Worm (Caenorhabditis elegans) whole organism, L2 larva: ENCODE data around the gene btb-4.
"Not testable (repeated sequence)": the region's sequence is repeated elsewhere in the genome, so short reads cannot be mapped to it uniquely, and the experiment has no call there.

Source experiments
- F13H6.1 ChIP-seq: sonication (generic microtip); optimal IDR thresholded peaks from 2 replicates; lab custom pipeline; 2016; ENCODE audit warnings: missing genetic modification characterization, missing compliant biosample characterization
- R02D3.7 ChIP-seq: fragments of 150-350 bp; optimal IDR thresholded peaks from 2 replicates; lab custom pipeline; 2014; ENCODE audit warnings: missing biosample characterization, missing genetic modification characterization
- Y55F3AM.14 ChIP-seq: fragments of 200-800 bp; sonication (Bioruptor generic); optimal IDR thresholded peaks from 2 replicates; lab custom pipeline; 2018; ENCODE audit warnings: mild to moderate bottlenecking, missing genetic modification characterization, missing compliant biosample characterization
- alr-1 ChIP-seq: fragments of 150-350 bp; optimal IDR thresholded peaks from 2 replicates; lab custom pipeline; 2014; ENCODE audit warnings: missing biosample characterization, missing genetic modification characterization
- aly-2 ChIP-seq: fragments of 150-350 bp; optimal IDR thresholded peaks from 2 replicates; lab custom pipeline; 2014; ENCODE audit warnings: missing biosample characterization, missing genetic modification characterization
- blmp-1 ChIP-seq: sonication (generic microtip); optimal IDR thresholded peaks from 2 replicates; lab custom pipeline; 2017; ENCODE audit warnings: missing genetic modification characterization, mild to moderate bottlenecking, missing compliant biosample characterization, antibody characterized with exemption, moderate library complexity; ENCODE audit not compliant: insufficient read depth
- ceh-16 ChIP-seq: fragments of 150-350 bp; optimal IDR thresholded peaks from 2 replicates; lab custom pipeline; 2014; ENCODE audit warnings: missing biosample characterization, missing genetic modification characterization
- ceh-82 ChIP-seq: fragments of 150-350 bp; optimal IDR thresholded peaks from 2 replicates; lab custom pipeline; 2014; ENCODE audit warnings: missing biosample characterization, missing genetic modification characterization
- dmd-4 ChIP-seq: sonication (generic microtip); optimal IDR thresholded peaks from 2 replicates; lab custom pipeline; 2017; ENCODE audit warnings: missing biosample characterization, missing genetic modification characterization
- egl-27 ChIP-seq: sonication (generic microtip); optimal IDR thresholded peaks from 3 replicates; lab custom pipeline; 2017; ENCODE audit warnings: missing biosample characterization, missing genetic modification reagents, missing genetic modification characterization
- elt-1 ChIP-seq: fragments of 150-350 bp; optimal IDR thresholded peaks from 2 replicates; lab custom pipeline; 2014; ENCODE audit warnings: missing biosample characterization, missing genetic modification characterization
- fos-1 ChIP-seq: fragments of 150-350 bp; optimal IDR thresholded peaks from 2 replicates; lab custom pipeline; 2014; ENCODE audit warnings: missing biosample characterization, missing genetic modification characterization
- gmeb-1 ChIP-seq: fragments of 150-350 bp; optimal IDR thresholded peaks from 2 replicates; lab custom pipeline; 2014; ENCODE audit warnings: missing biosample characterization, missing genetic modification characterization
- lin-11 ChIP-seq: fragments of 150-350 bp; sonication (generic microtip); optimal IDR thresholded peaks from 2 replicates; lab custom pipeline; 2014; ENCODE audit warnings: missing biosample characterization, missing genetic modification characterization, inconsistent platforms, mixed read lengths
- lsy-2 ChIP-seq, 2 experiments: fragments of 150-350 bp in 1 of 2; sonication (generic microtip) in 1 of 2; optimal IDR thresholded peaks; 2 replicates each; lab custom pipeline; 2014 to 2017; ENCODE audit warnings: missing biosample characterization in 2 of 2, missing genetic modification characterization in 2 of 2
- mdl-1 ChIP-seq, 2 experiments: fragments of 150-350 bp in 1 of 2; sonication (generic microtip) in 1 of 2; optimal IDR thresholded peaks; 2 replicates each; lab custom pipeline; 2017; ENCODE audit warnings: missing biosample characterization in 2 of 2, missing genetic modification characterization in 2 of 2
- nhr-10 ChIP-seq: sonication (generic microtip); optimal IDR thresholded peaks from 2 replicates; lab custom pipeline; 2017; ENCODE audit warnings: missing biosample characterization, missing genetic modification characterization
- nhr-11 ChIP-seq: fragments of 150-350 bp; optimal IDR thresholded peaks from 2 replicates; lab custom pipeline; 2014; ENCODE audit warnings: missing biosample characterization, missing genetic modification characterization
- nhr-12 ChIP-seq: fragments of 150-350 bp; optimal IDR thresholded peaks from 2 replicates; lab custom pipeline; 2014; ENCODE audit warnings: missing biosample characterization, missing genetic modification characterization
- nhr-129 ChIP-seq: fragments of 150-350 bp; optimal IDR thresholded peaks from 2 replicates; lab custom pipeline; 2014; ENCODE audit warnings: missing biosample characterization, missing genetic modification characterization
- nhr-21 ChIP-seq: fragments of 150-350 bp; optimal IDR thresholded peaks from 2 replicates; lab custom pipeline; 2014; ENCODE audit warnings: missing biosample characterization, missing genetic modification characterization
- nhr-23 ChIP-seq: fragments of 150-350 bp; optimal IDR thresholded peaks from 2 replicates; lab custom pipeline; 2014; ENCODE audit warnings: missing biosample characterization, missing genetic modification reagents, missing genetic modification characterization
- nhr-237 ChIP-seq: fragments of 150-350 bp; optimal IDR thresholded peaks from 2 replicates; lab custom pipeline; 2014; ENCODE audit warnings: missing biosample characterization, missing genetic modification characterization
- nhr-25 ChIP-seq: fragments of 150-350 bp; sonication (generic microtip); optimal IDR thresholded peaks from 3 replicates; lab custom pipeline; 2014; ENCODE audit warnings: missing biosample characterization, missing genetic modification characterization
- peb-1 ChIP-seq: fragments of 150-350 bp; optimal IDR thresholded peaks from 2 replicates; lab custom pipeline; 2014; ENCODE audit warnings: missing biosample characterization, missing genetic modification characterization
- sem-4 ChIP-seq: fragments of 150-350 bp; optimal IDR thresholded peaks from 2 replicates; lab custom pipeline; 2014; ENCODE audit warnings: missing biosample characterization, missing genetic modification reagents, missing genetic modification characterization
- skn-1 ChIP-seq: sonication (generic microtip); optimal IDR thresholded peaks from 2 replicates; lab custom pipeline; 2017; ENCODE audit warnings: missing biosample characterization, missing genetic modification characterization
- sma-3 ChIP-seq: sonication (generic microtip); optimal IDR thresholded peaks from 2 replicates; lab custom pipeline; 2016; ENCODE audit warnings: missing genetic modification reagents, missing genetic modification characterization, missing compliant biosample characterization
- snpc-4 ChIP-seq: fragments of 150-350 bp; optimal IDR thresholded peaks from 2 replicates; lab custom pipeline; 2014; ENCODE audit warnings: missing biosample characterization, missing genetic modification characterization
- unc-39 ChIP-seq: fragments of 150-350 bp; optimal IDR thresholded peaks from 2 replicates; lab custom pipeline; 2014; ENCODE audit warnings: missing biosample characterization, missing genetic modification characterization
- unc-55 ChIP-seq: fragments of 150-350 bp; sonication (generic microtip); optimal IDR thresholded peaks from 3 replicates; lab custom pipeline; 2014; ENCODE audit warnings: missing biosample characterization, missing genetic modification reagents, missing genetic modification characterization
- unc-62 ChIP-seq: fragments of 150-350 bp; optimal IDR thresholded peaks from 2 replicates; lab custom pipeline; 2014; ENCODE audit warnings: missing biosample characterization, missing genetic modification reagents, missing genetic modification characterization
- zag-1 ChIP-seq: fragments of 150-350 bp; optimal IDR thresholded peaks from 2 replicates; lab custom pipeline; 2014; ENCODE audit warnings: missing biosample characterization, missing genetic modification characterization
- ztf-4 ChIP-seq: fragments of 150-350 bp; optimal IDR thresholded peaks from 2 replicates; lab custom pipeline; 2014; ENCODE audit warnings: missing biosample characterization, missing genetic modification characterization

Gene btb-4

ce11 chrII:2063989-2064388 is 31.9 kb downstream of the btb-4 start, which contains the start of gene F07E5.13:
Gene F07E5.13, minus strand, starts transcription at chrII:2064089.
- no peak for TF ChIP-seq mdl-1 (tag; optimal IDR thresholded peaks at IDR 0.05; lab: Kevin White, UChicago)
- no peak for TF ChIP-seq F13H6.1 (tag; lab: Kevin White, UChicago)
- TF ChIP-seq peb-1 (tag; lab: Kevin White, UChicago) = no peak
- TF ChIP-seq nhr-23 = no peak
- TF ChIP-seq Y55F3AM.14 = no peak
- TF ChIP-seq nhr-12 (tag; lab: Kevin White, UChicago) = no peak
- no peak for TF ChIP-seq elt-1
- TF ChIP-seq unc-62 (GFP tag; lab: Kevin White, UChicago) = no peak
- no peak for TF ChIP-seq blmp-1 (tag; lab: Kevin White, UChicago)
- no peak for TF ChIP-seq gmeb-1
- no peak for TF ChIP-seq sem-4 (tag; lab: Kevin White, UChicago)
- TF ChIP-seq unc-55 = no peak
- TF ChIP-seq, all 48 proteins: peak for 0

ce11 chrII:2064497-2064896 is 32.4 kb downstream of the btb-4 start, which contains the start of gene fbxb-6:
Gene fbxb-6, plus strand, starts transcription at chrII:2064797.
- TF ChIP-seq Y55F3AM.14 (no peak), nhr-21 (tag; lab: Kevin White, UChicago) (no peak), R02D3.7 (no peak), blmp-1 (tag; lab: Kevin White, UChicago) (no peak), ztf-4 (tag; lab: Kevin White, UChicago) (no peak)

ce11 chrII:2067451-2068021 is 35.4 kb downstream of the btb-4 start, which contains the start of gene F07E5.12:
Gene F07E5.12, plus strand, starts transcription at chrII:2067971.
- TF ChIP-seq mdl-1 (tag; optimal IDR thresholded peaks at IDR 0.05; lab: Kevin White, UChicago); nhr-237; nhr-129: not testable (repeated sequence)

ce11 chrII:2071429-2071828 is 39.3 kb downstream of the btb-4 start, which contains the start of gene F07E5.7:
Gene F07E5.7, minus strand, starts transcription at chrII:2071529.
- TF ChIP-seq lsy-2 (tag; optimal IDR thresholded peaks at IDR 0.05; lab: Kevin White, UChicago) (no peak), ceh-16 (tag; lab: Kevin White, UChicago) (no peak), lin-11 (tag; lab: Kevin White, UChicago) (no peak), fos-1 (no peak), zag-1 (no peak), egl-27 (no peak), skn-1 (tag; lab: Kevin White, UChicago) (no peak), peb-1 (tag; lab: Kevin White, UChicago) (no peak), ceh-82 (tag; lab: Kevin White, UChicago) (no peak)

- TF ChIP-seq unc-39 (tag; lab: Kevin White, UChicago) = no peak
- no peak for TF ChIP-seq sma-3 (GFP tag; lab: Kevin White, UChicago)
- no peak for TF ChIP-seq nhr-10
- no peak for TF ChIP-seq unc-62 (GFP tag; lab: Kevin White, UChicago)
- TF ChIP-seq nhr-12 (tag; lab: Kevin White, UChicago) = no peak
- no peak for TF ChIP-seq dmd-4 (tag; lab: Kevin White, UChicago)
- no peak for TF ChIP-seq Y55F3AM.14
- TF ChIP-seq mdl-1 (tag; optimal IDR thresholded peaks at IDR 0.05; lab: Kevin White, UChicago) = no peak
- TF ChIP-seq nhr-11 (tag; lab: Kevin White, UChicago) = no peak
Observed at ce11 chrII:2075513-2075912, 43.4 kb downstream of the btb-4 start, which contains the start of gene F07E5.8. Gene F07E5.8, minus strand, starts transcription at chrII:2075613.

ce11 chrII:2076467-2076866 is 44.4 kb downstream of the btb-4 start:
- TF ChIP-seq nhr-12 (tag; lab: Kevin White, UChicago) = no peak
- no peak for TF ChIP-seq alr-1
- no peak for TF ChIP-seq nhr-25
- no peak for TF ChIP-seq aly-2 (tag; lab: Kevin White, UChicago)
- TF ChIP-seq ceh-16 (tag; lab: Kevin White, UChicago) = no peak
- no peak for TF ChIP-seq snpc-4
